Worm (Caenorhabditis elegans): ENCODE measurements around the gene rps-8.

rps-8 gene

ce11 chrIV:7313397-7313910 lies at the start of gene rps-8:
Gene rps-8 (minus strand): TSS chrIV:7313860.
- TF ChIP-seq drap-1 (GFP tag; optimal IDR thresholded peaks at IDR 0.05) (no peak), hlh-1 (tag; optimal IDR thresholded peaks at IDR 0.05) (no peak), elt-3 (tag; optimal IDR thresholded peaks at IDR 0.05) (no peak), M03D4.4 (tag; optimal IDR thresholded peaks at IDR 0.05) (no peak), ceh-83 (GFP tag; optimal IDR thresholded peaks at IDR 0.05) (no peak), nhr-76 (tag; optimal IDR thresholded peaks at IDR 0.05) (no peak), mls-2 (tag; optimal IDR thresholded peaks at IDR 0.05) (no peak), cnd-1 (tag; optimal IDR thresholded peaks at IDR 0.05) (no peak), lin-13 (tag; optimal IDR thresholded peaks at IDR 0.05) (no peak), flh-1 (GFP tag; optimal IDR thresholded peaks at IDR 0.05) (no peak), unc-62 (GFP tag; optimal IDR thresholded peaks at IDR 0.05) (no peak), ces-1 (GFP tag; optimal IDR thresholded peaks at IDR 0.05) (no peak), unc-39 (tag; optimal IDR thresholded peaks at IDR 0.05) (no peak), ham-2 (GFP tag; optimal IDR thresholded peaks at IDR 0.05) (no peak), bed-3 (GFP tag; optimal IDR thresholded peaks at IDR 0.05) (no peak), blmp-1 (tag; optimal IDR thresholded peaks at IDR 0.05) (no peak), nhr-2 (tag; optimal IDR thresholded peaks at IDR 0.05) (no peak), pha-4 (tag; optimal IDR thresholded peaks at IDR 0.05) (no peak), ceh-43 (GFP tag; optimal IDR thresholded peaks at IDR 0.05) (no peak)

ce11 chrIV:7346751-7347150 lies 33.1 kb upstream of the rps-8 start, which contains the start of gene daf-42:
Gene daf-42 (minus strand): TSS chrIV:7346851.
- no peak for TF ChIP-seq snpc-4 (tag; optimal IDR thresholded peaks at IDR 0.05)
- TF ChIP-seq ceh-83 (GFP tag; optimal IDR thresholded peaks at IDR 0.05): no peak
- TF ChIP-seq blmp-1 (tag; optimal IDR thresholded peaks at IDR 0.05): no peak
- TF ChIP-seq mls-2 (tag; optimal IDR thresholded peaks at IDR 0.05): no peak
- no peak for TF ChIP-seq ceh-39 (tag; optimal IDR thresholded peaks at IDR 0.05)

ce11 chrIV:7344020-7344419 lies 30.4 kb upstream of the rps-8 start:
- TF ChIP-seq nhr-12 (tag; optimal IDR thresholded peaks at IDR 0.05) (no peak), blmp-1 (tag; optimal IDR thresholded peaks at IDR 0.05) (no peak), bed-3 (GFP tag; optimal IDR thresholded peaks at IDR 0.05) (no peak), mls-2 (tag; optimal IDR thresholded peaks at IDR 0.05) (no peak)

ce11 chrIV:7342144-7342543 lies 28.5 kb upstream of the rps-8 start:
- TF ChIP-seq ceh-83 (GFP tag; optimal IDR thresholded peaks at IDR 0.05): no peak
- no peak for TF ChIP-seq unc-62 (GFP tag; optimal IDR thresholded peaks at IDR 0.05)
- no peak for TF ChIP-seq nhr-28 (tag; optimal IDR thresholded peaks at IDR 0.05)
- no peak for TF ChIP-seq ceh-43 (GFP tag; optimal IDR thresholded peaks at IDR 0.05)
- no peak for TF ChIP-seq mep-1 (tag; optimal IDR thresholded peaks at IDR 0.05)
- TF ChIP-seq unc-120 (tag; optimal IDR thresholded peaks at IDR 0.05; ENCODE audit: poor library complexity, severe bottlenecking): no peak
- no peak for TF ChIP-seq ham-2 (GFP tag; optimal IDR thresholded peaks at IDR 0.05)
- TF ChIP-seq nhr-12 (tag; optimal IDR thresholded peaks at IDR 0.05): no peak

- TF ChIP-seq nhr-2 (tag; optimal IDR thresholded peaks at IDR 0.05): no peak
- no peak for TF ChIP-seq ham-2 (GFP tag; optimal IDR thresholded peaks at IDR 0.05)
- TF ChIP-seq mep-1 (tag; optimal IDR thresholded peaks at IDR 0.05): no peak
- TF ChIP-seq ztf-11 (tag; optimal IDR thresholded peaks at IDR 0.05): no peak
Observed at ce11 chrIV:7339095-7339494, 25.4 kb upstream of the rps-8 start.

- no peak for TF ChIP-seq flh-1 (GFP tag; optimal IDR thresholded peaks at IDR 0.05)
- TF ChIP-seq nhr-237 (tag; optimal IDR thresholded peaks at IDR 0.05): no peak
- TF ChIP-seq blmp-1 (tag; optimal IDR thresholded peaks at IDR 0.05): no peak
- no peak for TF ChIP-seq nhr-2 (tag; optimal IDR thresholded peaks at IDR 0.05)
- no peak for TF ChIP-seq ces-1 (GFP tag; optimal IDR thresholded peaks at IDR 0.05)
- TF ChIP-seq bed-3 (GFP tag; optimal IDR thresholded peaks at IDR 0.05): no peak
- TF ChIP-seq mab-5 (tag; optimal IDR thresholded peaks at IDR 0.05): no peak
- TF ChIP-seq pha-4 (tag; optimal IDR thresholded peaks at IDR 0.05): no peak
- no peak for TF ChIP-seq ceh-43 (GFP tag; optimal IDR thresholded peaks at IDR 0.05)
- TF ChIP-seq sem-2 (GFP tag; optimal IDR thresholded peaks at IDR 0.05): no peak
- no peak for TF ChIP-seq unc-120 (tag; optimal IDR thresholded peaks at IDR 0.05; ENCODE audit: poor library complexity, severe bottlenecking)
- no peak for TF ChIP-seq snpc-4 (tag; optimal IDR thresholded peaks at IDR 0.05)
- no peak for TF ChIP-seq mls-2 (tag; optimal IDR thresholded peaks at IDR 0.05)
- TF ChIP-seq nhr-12 (tag; optimal IDR thresholded peaks at IDR 0.05): no peak
- TF ChIP-seq lsy-2 (tag; optimal IDR thresholded peaks at IDR 0.05): no peak
- no peak for TF ChIP-seq ztf-11 (tag; optimal IDR thresholded peaks at IDR 0.05)
Observed at ce11 chrIV:7338042-7338441, 24.4 kb upstream of the rps-8 start.

Measured in whole organism, mixed stage, embryonic.